Worm (Caenorhabditis elegans): ENCODE measurements around the gene srt-11.

srt-11 gene

ce11 chrII:14819258-14819985 is 13.6 kb downstream of the srt-11 start:
- no peak for TF ChIP-seq unc-86 (tag; optimal IDR thresholded peaks at IDR 0.05)
- TF ChIP-seq dve-1 (tag; optimal IDR thresholded peaks at IDR 0.05), result peak; percentile 86
- TF ChIP-seq sox-2 (GFP tag; IDR thresholded peaks at IDR 0.05), result no peak

DNA sequence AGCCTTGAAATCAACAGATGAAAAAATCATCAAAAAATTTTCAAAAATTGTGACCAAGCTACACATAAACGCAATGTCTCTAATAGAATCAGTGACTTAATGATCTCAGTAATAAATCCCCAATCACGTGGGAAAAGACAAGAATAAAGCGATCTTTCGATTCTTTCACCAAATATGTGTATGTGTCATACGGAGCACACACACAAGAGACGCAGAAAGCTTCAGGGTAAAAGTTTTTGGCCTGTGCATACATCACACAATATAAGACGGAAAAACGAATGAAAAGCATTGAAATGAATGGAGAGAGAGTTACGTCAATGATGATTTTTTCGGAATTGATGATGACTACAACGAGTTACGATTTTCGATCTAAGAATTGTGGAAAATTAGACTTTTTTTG is 14.7 kb downstream of the srt-11 start:
- TF ChIP-seq ceh-34 (tag; optimal IDR thresholded peaks at IDR 0.05) (no peak), pat-9 (tag; optimal IDR thresholded peaks at IDR 0.05) (no peak), ceh-22 (tag; optimal IDR thresholded peaks at IDR 0.05) (no peak), elt-2 (tag; optimal IDR thresholded peaks at IDR 0.05) (no peak), ceh-31 (tag; optimal IDR thresholded peaks at IDR 0.05) (no peak), hlh-30 (tag; optimal IDR thresholded peaks at IDR 0.05; ENCODE audit: insufficient read depth) (no peak), mec-3 (tag; optimal IDR thresholded peaks at IDR 0.05; ENCODE audit: borderline replicate concordance) (no peak), nhr-232 (tag; optimal IDR thresholded peaks at IDR 0.05) (no peak), T23F11.4 (GFP tag; optimal IDR thresholded peaks at IDR 0.05) (no peak), F13H6.1 (tag; optimal IDR thresholded peaks at IDR 0.05) (no peak), ztf-16 (tag; optimal IDR thresholded peaks at IDR 0.05) (no peak), sox-2 (GFP tag; IDR thresholded peaks at IDR 0.05) (no peak), ttx-3 (tag; optimal IDR thresholded peaks at IDR 0.05) (no peak), rnt-1 (tag; optimal IDR thresholded peaks at IDR 0.05) (no peak), nhr-11 (tag; optimal IDR thresholded peaks at IDR 0.05) (no peak), dmd-4 (tag; optimal IDR thresholded peaks at IDR 0.05; ENCODE audit: borderline replicate concordance) (no peak), ahr-1 (tag; optimal IDR thresholded peaks at IDR 0.05) (no peak), tbx-7 (tag; optimal IDR thresholded peaks at IDR 0.05) (no peak), ceh-9 (tag; optimal IDR thresholded peaks at IDR 0.05) (no peak)

ce11 chrII:14822419-14822818 is 16.6 kb downstream of the srt-11 start:
- TF ChIP-seq rnt-1 (tag; optimal IDR thresholded peaks at IDR 0.05) (peak; percentile 60), ets-4 (tag; optimal IDR thresholded peaks at IDR 0.05) (no peak), fkh-6 (tag; optimal IDR thresholded peaks at IDR 0.05) (no peak), unc-55 (GFP tag; optimal IDR thresholded peaks at IDR 0.05) (no peak), elt-4 (tag; optimal IDR thresholded peaks at IDR 0.05) (no peak), dve-1 (tag; optimal IDR thresholded peaks at IDR 0.05) (peak; percentile 78), ceh-31 (tag; optimal IDR thresholded peaks at IDR 0.05) (peak; percentile 54), pha-2 (tag; optimal IDR thresholded peaks at IDR 0.05) (peak; percentile 46), ceh-18 (tag; optimal IDR thresholded peaks at IDR 0.05) (peak; percentile 18), ahr-1 (tag; optimal IDR thresholded peaks at IDR 0.05) (no peak), hlh-13 (GFP tag; optimal IDR thresholded peaks at IDR 0.05) (no peak), pax-1 (tag; optimal IDR thresholded peaks at IDR 0.05) (peak; percentile 49), tbx-7 (tag; optimal IDR thresholded peaks at IDR 0.05) (no peak), K02D7.2 (tag; optimal IDR thresholded peaks at IDR 0.05) (no peak), eyg-1 (tag; optimal IDR thresholded peaks at IDR 0.05) (no peak), ceh-48 (tag; optimal IDR thresholded peaks at IDR 0.05) (no peak), elt-2 (tag; optimal IDR thresholded peaks at IDR 0.05) (peak; percentile 54), ref-2 (tag; optimal IDR thresholded peaks at IDR 0.05) (peak; percentile 60), ceh-14 (tag; optimal IDR thresholded peaks at IDR 0.05) (no peak), tbx-2 (tag; optimal IDR thresholded peaks at IDR 0.05) (peak; percentile 55), pros-1 (tag; optimal IDR thresholded peaks at IDR 0.05) (peak; percentile 23), syd-9 (tag; optimal IDR thresholded peaks at IDR 0.05) (no peak), ceh-19 (GFP tag; optimal IDR thresholded peaks at IDR 0.05) (no peak), ceh-2 (tag; optimal IDR thresholded peaks at IDR 0.05) (peak; percentile 22), hlh-8 (tag; optimal IDR thresholded peaks at IDR 0.05) (no peak), nfya-1 (tag; optimal IDR thresholded peaks at IDR 0.05) (peak; percentile 23)

Measured in whole organism, late embryonic.